Worm (Caenorhabditis elegans) whole organism, young adult: ENCODE results near the gene prx-6.

Experiments used
- B0035.1 ChIP-seq: sonication (generic microtip); optimal IDR thresholded peaks from 2 replicates; lab custom pipeline; 2016; ENCODE audit warnings: missing genetic modification characterization, mild to moderate bottlenecking, missing compliant biosample characterization, missing genotype, missing genetic modification reagents
- C17E4.6 ChIP-seq: fragments of 200-800 bp; sonication (Bioruptor generic); IDR thresholded peaks from 2 replicates; pipeline ENCODE4 v1.3.6; 2022; ENCODE audit warnings: missing genetic modification reagents, missing genetic modification characterization, missing compliant biosample characterization
- F23B12.7 ChIP-seq: sonication (generic microtip); optimal IDR thresholded peaks from 2 replicates; lab custom pipeline; 2017; ENCODE audit warnings: missing genetic modification characterization, mild to moderate bottlenecking, missing compliant biosample characterization, antibody characterized with exemption, moderate library complexity; ENCODE audit not compliant: insufficient read depth
- F37B4.10 ChIP-seq: fragments of 200-800 bp; sonication (Bioruptor generic); IDR thresholded peaks from 2 replicates; pipeline ENCODE4 v1.3.6; 2022; ENCODE audit warnings: missing genetic modification characterization, missing compliant biosample characterization
- F39B2.1 ChIP-seq: fragments of 200-800 bp; sonication (Bioruptor generic); IDR thresholded peaks from 2 replicates; pipeline ENCODE4 v1.3.6; 2022; ENCODE audit warnings: missing genetic modification reagents, missing genetic modification characterization, missing compliant biosample characterization
- F49E8.2 ChIP-seq: sonication (generic microtip); optimal IDR thresholded peaks from 3 replicates; lab custom pipeline; 2017; ENCODE audit warnings: missing genetic modification characterization, mild to moderate bottlenecking, missing compliant biosample characterization, antibody characterized with exemption, moderate library complexity; ENCODE audit not compliant: insufficient read depth
- Y53F4B.3 ChIP-seq: fragments of 200-800 bp; sonication (Bioruptor generic); IDR thresholded peaks from 2 replicates; pipeline ENCODE4 v1.3.6; 2022; ENCODE audit warnings: missing genetic modification reagents, missing genetic modification characterization, missing compliant biosample characterization
- Y53G8AR.9 ChIP-seq: fragments of 200-800 bp; sonication (Bioruptor generic); conservative IDR thresholded peaks from 2 replicates; pipeline ENCODE4 v1.3.6; 2022; ENCODE audit warnings: missing genetic modification reagents, missing genetic modification characterization, missing compliant biosample characterization
- Y67H2A.10 ChIP-seq: fragments of 200-800 bp; sonication (Bioruptor generic); conservative IDR thresholded peaks from 2 replicates; pipeline ENCODE4 v1.3.6; 2022; ENCODE audit warnings: missing genetic modification reagents, missing genetic modification characterization, missing compliant biosample characterization
- Y79H2A.3 ChIP-seq: fragments of 200-800 bp; sonication (Bioruptor generic); conservative IDR thresholded peaks from 2 replicates; pipeline ENCODE4 v1.3.6; 2022; ENCODE audit warnings: missing genetic modification reagents, missing genetic modification characterization, missing compliant biosample characterization
- Y95B8A.8 ChIP-seq: fragments of 200-800 bp; sonication (Bioruptor generic); IDR thresholded peaks from 2 replicates; pipeline ENCODE4 v1.3.6; 2022; ENCODE audit warnings: missing genetic modification reagents, missing genetic modification characterization, missing compliant biosample characterization
- ama-1 ChIP-seq, 3 experiments: fragments of 150-350 bp in 1 of 3; sonication (generic microtip) in 2 of 3; optimal IDR thresholded peaks; 2 replicates each; lab custom pipeline; 2014 to 2018; ENCODE audit warnings: missing biosample characterization in 2 of 3, missing genetic modification characterization in 2 of 3, missing genetic modification reagents in 2 of 3
- aptf-2 ChIP-seq: fragments of 200-800 bp; sonication (Bioruptor generic); conservative IDR thresholded peaks from 2 replicates; pipeline ENCODE4 v1.3.6; 2022; ENCODE audit warnings: missing genetic modification reagents, missing genetic modification characterization, missing compliant biosample characterization
- attf-6 ChIP-seq: fragments of 200-800 bp; sonication (Bioruptor generic); IDR thresholded peaks from 2 replicates; pipeline ENCODE4 v1.3.6; 2022; ENCODE audit warnings: missing genetic modification reagents, missing genetic modification characterization, missing compliant biosample characterization
- ceh-27 ChIP-seq: fragments of 200-800 bp; sonication (Bioruptor generic); optimal IDR thresholded peaks from 2 replicates; lab custom pipeline; 2018; ENCODE audit warnings: mild to moderate bottlenecking, missing genetic modification characterization, moderate library complexity, missing compliant biosample characterization
- die-1 ChIP-seq: sonication (generic microtip); optimal IDR thresholded peaks from 2 replicates; lab custom pipeline; 2016; ENCODE audit warnings: missing genotype, mild to moderate bottlenecking, missing genetic modification characterization, missing compliant biosample characterization
- dox-1 ChIP-seq: fragments of 200-800 bp; sonication (Bioruptor generic); IDR thresholded peaks from 2 replicates; pipeline ENCODE4 v1.3.6; 2022; ENCODE audit warnings: missing genetic modification reagents, missing genetic modification characterization, missing compliant biosample characterization
- egrh-3 ChIP-seq: fragments of 200-800 bp; sonication (Bioruptor generic); IDR thresholded peaks from 2 replicates; pipeline ENCODE4 v1.3.6; 2022; ENCODE audit warnings: missing genetic modification reagents, missing genetic modification characterization, missing compliant biosample characterization
- ets-4 ChIP-seq: fragments of 200-800 bp; sonication (Bioruptor generic); optimal IDR thresholded peaks from 2 replicates; lab custom pipeline; 2018; ENCODE audit warnings: mild to moderate bottlenecking, missing genetic modification characterization, missing compliant biosample characterization
- gei-17 ChIP-seq: fragments of 200-800 bp; sonication (Bioruptor generic); optimal IDR thresholded peaks from 2 replicates; lab custom pipeline; 2018; ENCODE audit warnings: mild to moderate bottlenecking, missing genetic modification characterization, missing compliant biosample characterization
- let-607 ChIP-seq, 2 experiments: fragments of 200-800 bp in 1 of 2; sonication (Bioruptor generic) in 1 of 2; sonication (generic microtip) in 1 of 2; optimal IDR thresholded peaks; 2 replicates each; lab custom pipeline; 2016 to 2018; ENCODE audit warnings: mild to moderate bottlenecking in 2 of 2, missing compliant biosample characterization in 2 of 2, missing genetic modification characterization in 2 of 2, moderate library complexity in 2 of 2, missing genotype in 1 of 2
- lin-26 ChIP-seq: fragments of 200-800 bp; sonication (Bioruptor generic); IDR thresholded peaks from 2 replicates; pipeline ENCODE4 v1.3.6; 2022; ENCODE audit warnings: missing genetic modification reagents, missing genetic modification characterization, missing compliant biosample characterization
- lir-1 ChIP-seq: fragments of 200-800 bp; sonication (Bioruptor generic); conservative IDR thresholded peaks from 2 replicates; pipeline ENCODE4 v1.3.6; 2022; ENCODE audit warnings: missing genetic modification reagents, missing genetic modification characterization, missing compliant biosample characterization
- madf-10 ChIP-seq: sonication (generic microtip); optimal IDR thresholded peaks from 2 replicates; lab custom pipeline; 2016; ENCODE audit warnings: mild to moderate bottlenecking, missing genetic modification characterization, missing compliant biosample characterization
- madf-6 ChIP-seq: fragments of 200-800 bp; sonication (Bioruptor generic); IDR thresholded peaks from 2 replicates; pipeline ENCODE4 v1.3.6; 2022; ENCODE audit warnings: missing genetic modification reagents, missing genetic modification characterization, missing compliant biosample characterization
- madf-8 ChIP-seq: fragments of 200-800 bp; sonication (Bioruptor generic); conservative IDR thresholded peaks from 2 replicates; pipeline ENCODE4 v1.3.6; 2022; ENCODE audit warnings: missing genetic modification reagents, missing genetic modification characterization, missing compliant biosample characterization
- nfya-1 ChIP-seq: sonication (generic microtip); optimal IDR thresholded peaks from 2 replicates; lab custom pipeline; 2017; ENCODE audit warnings: antibody characterized with exemption, missing compliant biosample characterization, missing genetic modification characterization, borderline replicate concordance; ENCODE audit not compliant: insufficient read depth
- nfyb-1 ChIP-seq: fragments of 200-800 bp; sonication (Bioruptor generic); IDR thresholded peaks from 2 replicates; pipeline ENCODE4 v1.3.6; 2022; ENCODE audit warnings: missing genetic modification reagents, missing genetic modification characterization, missing compliant biosample characterization
- sdz-38 ChIP-seq: sonication (generic microtip); optimal IDR thresholded peaks from 2 replicates; lab custom pipeline; 2016; ENCODE audit warnings: missing genotype, missing genetic modification characterization, missing compliant biosample characterization
- snpc-1.3 ChIP-seq: sonication (generic microtip); optimal IDR thresholded peaks from 2 replicates; lab custom pipeline; 2017; ENCODE audit warnings: missing genetic modification characterization, mild to moderate bottlenecking, missing compliant biosample characterization, antibody characterized with exemption, moderate library complexity, missing genotype, missing genetic modification reagents; ENCODE audit not compliant: insufficient read depth
- snpc-3.4 ChIP-seq: sonication (generic microtip); optimal IDR thresholded peaks from 2 replicates; lab custom pipeline; 2017; ENCODE audit warnings: missing genetic modification characterization, mild to moderate bottlenecking, missing compliant biosample characterization, antibody characterized with exemption, moderate library complexity, missing genotype, missing genetic modification reagents
- tlf-1 ChIP-seq: fragments of 200-800 bp; sonication (Bioruptor generic); optimal IDR thresholded peaks from 2 replicates; lab custom pipeline; 2018; ENCODE audit warnings: mild to moderate bottlenecking, missing genetic modification characterization, missing compliant biosample characterization
- zfh-2 ChIP-seq: fragments of 200-800 bp; sonication (Bioruptor generic); conservative IDR thresholded peaks from 2 replicates; pipeline ENCODE4 v1.3.6; 2022; ENCODE audit warnings: missing genetic modification reagents, missing genetic modification characterization, missing compliant biosample characterization
- ztf-25 ChIP-seq: fragments of 200-800 bp; sonication (Bioruptor generic); IDR thresholded peaks from 2 replicates; pipeline ENCODE4 v1.3.6; 2022; ENCODE audit warnings: missing genetic modification reagents, missing genetic modification characterization, missing compliant biosample characterization
- ztf-28 ChIP-seq: fragments of 200-800 bp; sonication (Bioruptor generic); IDR thresholded peaks from 2 replicates; pipeline ENCODE4 v1.3.6; 2022; ENCODE audit warnings: missing genetic modification reagents, missing genetic modification characterization, missing compliant biosample characterization

prx-6 gene

DNA sequence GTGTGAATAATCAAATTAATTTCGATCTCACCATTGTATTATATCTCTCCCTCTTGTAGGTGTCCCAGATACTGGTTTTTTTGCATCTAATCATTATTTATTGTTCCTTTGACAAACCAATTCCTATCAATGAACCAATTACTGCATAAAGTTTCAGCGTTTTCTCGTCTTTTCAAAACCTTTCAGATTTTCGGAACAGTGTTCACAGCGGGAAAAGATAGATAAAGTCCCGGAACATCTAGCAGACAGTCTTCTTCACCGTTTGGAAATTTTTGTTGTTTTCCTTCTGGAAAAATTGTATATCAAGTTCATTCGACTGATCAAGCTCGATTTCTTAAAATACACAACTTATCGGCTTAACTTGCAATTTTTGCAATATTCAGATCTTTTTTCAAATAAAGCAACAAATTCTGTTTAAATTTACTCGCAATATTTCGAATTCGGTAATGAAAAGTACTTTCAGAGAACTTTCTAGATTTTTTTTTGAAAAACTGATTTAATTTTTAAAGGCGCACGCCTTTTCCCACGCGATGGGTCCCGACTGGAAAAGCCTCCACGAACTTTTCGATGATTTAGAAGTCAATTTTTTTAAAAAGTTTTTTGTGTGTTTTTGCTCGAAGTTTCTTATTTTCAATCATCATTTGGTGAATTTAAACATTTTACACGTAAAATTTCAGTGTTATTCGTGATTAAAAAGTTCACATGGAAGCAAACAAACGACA, 35.6 kb upstream of the prx-6 start, which contains the start of gene pgl-3 (continued):
- 0 out of 2 replicates have a peak, but pooled peaks have one; percentile 19 for TF ChIP-seq F37B4.10 (GFP tag; lab: Robert Waterston, UW)
- TF ChIP-seq dox-1: no peak
- no peak for TF ChIP-seq aptf-2 (GFP tag; lab: Robert Waterston, UW)
- no peak for TF ChIP-seq gei-17
- no peak for TF ChIP-seq ets-4 (GFP tag; lab: Kevin White, UChicago)
- peak; percentile 45 for TF ChIP-seq madf-8
- TF ChIP-seq madf-6 (GFP tag; lab: Robert Waterston, UW): peak; percentile 70
- no peak for TF ChIP-seq Y53F4B.3 (GFP tag; lab: Robert Waterston, UW)
- no peak for TF ChIP-seq ceh-27 (GFP tag; lab: Kevin White, UChicago)
- no peak for TF ChIP-seq die-1 (tag; lab: Kevin White, UChicago)
- peak; percentile 56 for TF ChIP-seq F49E8.2 (tag; lab: Kevin White, UChicago)
- no peak for TF ChIP-seq ztf-25 (GFP tag; lab: Robert Waterston, UW)
- TF ChIP-seq sdz-38 (tag; lab: Kevin White, UChicago): no peak
- TF ChIP-seq Y67H2A.10 (GFP tag; lab: Robert Waterston, UW): no peak
- no peak for TF ChIP-seq B0035.1
- no peak for TF ChIP-seq ama-1 (optimal IDR thresholded peaks at IDR 0.05; lab: Kevin White, UChicago)
- no peak for TF ChIP-seq ama-1 (GFP tag; optimal IDR thresholded peaks at IDR 0.05; lab: Kevin White, UChicago)
- peak; percentile 60; the same call in 1 of the 2 replicates for TF ChIP-seq lin-26 (GFP tag; lab: Robert Waterston, UW)

DNA sequence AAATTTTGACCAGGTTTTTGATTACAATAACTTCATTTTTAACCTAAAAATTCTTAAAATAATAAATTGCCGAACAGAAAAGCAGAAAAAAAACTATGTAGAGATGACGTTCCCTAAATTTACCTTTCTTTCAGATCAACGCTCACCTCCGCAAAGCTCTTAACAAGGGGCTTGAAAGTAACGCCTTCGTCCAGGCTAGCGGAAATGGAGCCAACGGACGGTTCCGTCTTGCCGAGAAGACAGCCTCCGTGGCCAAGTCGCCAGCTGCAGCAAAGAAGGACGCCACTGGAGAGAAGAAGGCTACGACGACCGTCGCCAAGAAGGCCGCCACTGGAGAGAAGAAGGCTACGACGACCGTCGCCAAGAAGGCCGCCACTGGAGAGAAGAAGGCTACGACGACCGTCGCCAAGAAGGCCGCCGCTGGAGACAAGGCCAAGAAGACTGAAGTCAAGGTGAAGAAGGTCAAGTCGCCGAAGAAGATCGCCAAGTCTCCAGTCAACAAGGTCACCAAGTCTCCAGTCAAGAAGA, 34.9 kb upstream of the prx-6 start:
- no peak for TF ChIP-seq snpc-3.4 (tag; lab: Kevin White, UChicago)
- no peak for TF ChIP-seq nfya-1
- TF ChIP-seq C17E4.6 (GFP tag; lab: Robert Waterston, UW): 0 out of 2 replicates have a peak, but pooled peaks have one; percentile 13
- no peak for TF ChIP-seq F37B4.10 (GFP tag; lab: Robert Waterston, UW)
- no peak for TF ChIP-seq madf-10
- no peak for TF ChIP-seq tlf-1 (GFP tag; lab: Kevin White, UChicago)
- 0 out of 2 replicates have a peak, but pooled peaks have one; percentile 41 for TF ChIP-seq Y95B8A.8 (GFP tag; lab: Robert Waterston, UW)
- no peak for TF ChIP-seq gei-17
- TF ChIP-seq Y53G8AR.9 (GFP tag; lab: Robert Waterston, UW): peak; percentile 39; the same call in 1 of the 2 replicates
- no peak for TF ChIP-seq attf-6
- 0 out of 2 replicates have a peak, but pooled peaks have one; percentile 54 for TF ChIP-seq F39B2.1 (GFP tag; lab: Robert Waterston, UW)
- TF ChIP-seq nfyb-1 (GFP tag; lab: Robert Waterston, UW): no peak
- TF ChIP-seq egrh-3 (GFP tag; lab: Robert Waterston, UW): peak; percentile 84
- TF ChIP-seq zfh-2 (GFP tag; lab: Robert Waterston, UW): peak; percentile 87
- TF ChIP-seq lir-1 (GFP tag; lab: Robert Waterston, UW): no peak
- TF ChIP-seq let-607 (tag; optimal IDR thresholded peaks at IDR 0.05; lab: Kevin White, UChicago): no peak
- TF ChIP-seq snpc-1.3 (tag; lab: Kevin White, UChicago): no peak
- no peak for TF ChIP-seq aptf-2 (GFP tag; lab: Robert Waterston, UW)
- peak; percentile 71 for TF ChIP-seq Y79H2A.3 (GFP tag; lab: Robert Waterston, UW)
- TF ChIP-seq F23B12.7: no peak
- TF ChIP-seq ztf-28 (GFP tag; lab: Robert Waterston, UW): no peak
